Worm (Caenorhabditis elegans) whole organism, L3 larva: ENCODE measurements around the gene H11E01.3.

ENCODE experiments used
- ceh-16 ChIP-seq: sonication (generic microtip); optimal IDR thresholded peaks from 2 replicates; lab custom pipeline; 2017; ENCODE audit warnings: missing biosample characterization, missing genetic modification characterization
- ceh-9 ChIP-seq: sonication (generic microtip); optimal IDR thresholded peaks from 2 replicates; lab custom pipeline; 2018; ENCODE audit warnings: missing biosample characterization, missing genetic modification characterization
- egl-27 ChIP-seq: sonication (generic microtip); optimal IDR thresholded peaks from 4 replicates; lab custom pipeline; 2017; ENCODE audit warnings: missing biosample characterization, missing genetic modification reagents, missing genetic modification characterization
- elt-3 ChIP-seq, 3 experiments: fragments of 150-350 bp in 1 of 3; sonication (generic microtip) in 2 of 3; optimal IDR thresholded peaks; 2 replicates in 2 of 3; 4 replicates in 1 of 3; lab custom pipeline; 2014 to 2017; ENCODE audit warnings: missing biosample characterization in 3 of 3, missing genetic modification characterization in 3 of 3
- fos-1 ChIP-seq: fragments of 150-350 bp; optimal IDR thresholded peaks from 2 replicates; lab custom pipeline; 2014; ENCODE audit warnings: missing biosample characterization, missing genetic modification characterization
- nhr-11 ChIP-seq: fragments of 150-350 bp; optimal IDR thresholded peaks from 2 replicates; lab custom pipeline; 2014; ENCODE audit warnings: missing biosample characterization, missing genetic modification characterization
- nhr-12 ChIP-seq: fragments of 150-350 bp; optimal IDR thresholded peaks from 2 replicates; lab custom pipeline; 2014; ENCODE audit warnings: missing biosample characterization, missing genetic modification characterization
- nhr-237 ChIP-seq: fragments of 150-350 bp; optimal IDR thresholded peaks from 2 replicates; lab custom pipeline; 2014; ENCODE audit warnings: missing biosample characterization, missing genetic modification characterization
- unc-62 ChIP-seq: fragments of 150-350 bp; sonication (generic microtip); optimal IDR thresholded peaks from 4 replicates; lab custom pipeline; 2014; ENCODE audit warnings: missing biosample characterization, missing genetic modification reagents, missing genetic modification characterization
- ztf-11 ChIP-seq: fragments of 150-350 bp; optimal IDR thresholded peaks from 2 replicates; lab custom pipeline; 2014; ENCODE audit warnings: missing biosample characterization, missing genetic modification characterization

- TF ChIP-seq elt-3 (tag; optimal IDR thresholded peaks at IDR 0.05; lab: Kevin White, UChicago) (no peak), ceh-16 (tag; lab: Kevin White, UChicago) (no peak), unc-62 (GFP tag; lab: Kevin White, UChicago) (no peak), nhr-237 (tag; lab: Kevin White, UChicago) (no peak), nhr-12 (no peak), ceh-9 (tag; lab: Kevin White, UChicago) (no peak), egl-27 (tag; lab: Kevin White, UChicago) (no peak), nhr-11 (tag; lab: Kevin White, UChicago) (no peak), fos-1 (tag; lab: Kevin White, UChicago) (no peak), ztf-11 (tag; lab: Kevin White, UChicago) (no peak)
Observed at ce11 chrX:1623048-1623447, 18.3 kb downstream of the H11E01.3 start.
